Worm (Caenorhabditis elegans) whole organism, mixed stage, embryonic: Measurements from ENCODE around the gene C29F3.7.

ENCODE experiments used
- lsy-2 ChIP-seq: fragments of 150-350 bp; optimal IDR thresholded peaks from 2 replicates; lab custom pipeline; 2014; ENCODE audit warnings: missing biosample characterization, missing genetic modification characterization
- nhr-237 ChIP-seq: fragments of 150-350 bp; optimal IDR thresholded peaks from 2 replicates; lab custom pipeline; 2014; ENCODE audit warnings: missing biosample characterization, missing genetic modification characterization
- snpc-4 ChIP-seq: fragments of 150-350 bp; optimal IDR thresholded peaks from 2 replicates; lab custom pipeline; 2014; ENCODE audit warnings: missing biosample characterization, missing genetic modification characterization
- unc-120 ChIP-seq: sonication (generic microtip); optimal IDR thresholded peaks from 2 replicates; lab custom pipeline; 2017; ENCODE audit warnings: missing genetic modification characterization, missing compliant biosample characterization; ENCODE audit not compliant: poor library complexity, severe bottlenecking
- ztf-11 ChIP-seq: fragments of 150-350 bp; optimal IDR thresholded peaks from 2 replicates; lab custom pipeline; 2014; ENCODE audit warnings: missing biosample characterization, missing genetic modification characterization

DNA sequence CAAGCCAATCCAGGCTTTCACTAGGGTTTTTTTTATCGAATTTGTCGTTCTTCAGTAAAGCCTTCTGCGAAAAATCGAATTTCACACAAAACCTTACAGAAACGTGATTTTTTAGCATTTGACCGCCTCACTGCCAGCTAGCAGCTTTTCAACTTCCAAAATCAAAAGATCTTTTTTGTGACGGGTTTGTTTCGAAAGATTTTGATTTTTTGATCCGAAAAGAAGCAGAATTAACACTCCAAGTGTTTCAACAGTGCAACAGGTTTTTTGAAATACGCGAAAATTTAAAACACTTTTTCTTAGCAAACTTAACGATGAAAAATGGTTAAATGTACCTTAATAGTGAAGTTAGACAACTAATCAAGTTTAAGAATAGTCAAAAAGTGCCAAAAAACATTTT is 13.3 kb upstream of the C29F3.7 start, which contains the start of gene clec-229:
- no peak for TF ChIP-seq snpc-4
- no peak for TF ChIP-seq nhr-237 (tag; lab: Kevin White, UChicago)
- no peak for TF ChIP-seq ztf-11 (tag; lab: Kevin White, UChicago)
- TF ChIP-seq unc-120 (tag; lab: Kevin White, UChicago), result no peak
- no peak for TF ChIP-seq lsy-2 (tag; lab: Kevin White, UChicago)
